Worm (Caenorhabditis elegans) whole organism, L1 larva: ENCODE measurements around the gene C41A3.2.
A peak's percentile ranks its signal among the peaks of the same experiment; 100 is the strongest.

Source experiments
- C16A3.4 ChIP-seq: fragments of 150-350 bp; optimal IDR thresholded peaks from 2 replicates; lab custom pipeline; 2014; ENCODE audit warnings: missing biosample characterization, missing genetic modification characterization
- alr-1 ChIP-seq: fragments of 200-800 bp; sonication (Bioruptor generic); optimal IDR thresholded peaks from 2 replicates; lab custom pipeline; 2018; ENCODE audit warnings: borderline replicate concordance, mild to moderate bottlenecking, missing genetic modification characterization, missing compliant biosample characterization
- ceh-63 ChIP-seq: fragments of 200-800 bp; sonication (Bioruptor generic); optimal IDR thresholded peaks from 2 replicates; lab custom pipeline; 2018; ENCODE audit warnings: mild to moderate bottlenecking, missing genetic modification characterization, missing compliant biosample characterization
- ceh-8 ChIP-seq: fragments of 200-800 bp; sonication (Bioruptor generic); optimal IDR thresholded peaks from 2 replicates; lab custom pipeline; 2018; ENCODE audit warnings: mild to moderate bottlenecking, missing genetic modification characterization, moderate library complexity, missing compliant biosample characterization
- ceh-90 ChIP-seq: sonication (generic microtip); optimal IDR thresholded peaks from 2 replicates; lab custom pipeline; 2016; ENCODE audit warnings: missing genetic modification characterization, missing compliant biosample characterization
- ces-1 ChIP-seq: fragments of 150-350 bp; optimal IDR thresholded peaks from 2 replicates; lab custom pipeline; 2014; ENCODE audit warnings: missing biosample characterization, missing genetic modification reagents, missing genetic modification characterization
- dpl-1 ChIP-seq, 3 experiments: fragments of 150-350 bp in 2 of 3; sonication (generic microtip) in 1 of 3; optimal IDR thresholded peaks; 2 replicates each; lab custom pipeline; 2014 to 2017; ENCODE audit warnings: missing biosample characterization in 3 of 3, missing genetic modification characterization in 3 of 3, missing genetic modification reagents in 3 of 3
- efl-1 ChIP-seq, 4 experiments: fragments of 150-350 bp; optimal IDR thresholded peaks in 3 of 4; peaks in 1 of 4; 1 replicate in 1 of 4; 2 replicates in 3 of 4; lab custom pipeline; 2014; ENCODE audit warnings: missing biosample characterization in 2 of 4, missing genetic modification characterization in 2 of 4, missing genetic modification reagents in 2 of 4
- egl-13 ChIP-seq: sonication (generic microtip); optimal IDR thresholded peaks from 2 replicates; lab custom pipeline; 2016; ENCODE audit warnings: missing genotype, missing genetic modification reagents, missing genetic modification characterization, missing compliant biosample characterization
- elt-2 ChIP-seq: sonication (generic microtip); optimal IDR thresholded peaks from 2 replicates; lab custom pipeline; 2016; ENCODE audit warnings: missing genetic modification characterization, mild to moderate bottlenecking, inconsistent platforms, missing compliant biosample characterization, missing genetic modification reagents
- fkh-10 ChIP-seq: sonication (generic microtip); optimal IDR thresholded peaks from 2 replicates; lab custom pipeline; 2017; ENCODE audit warnings: missing biosample characterization, missing genetic modification reagents, missing genetic modification characterization
- fkh-4 ChIP-seq: sonication (generic microtip); optimal IDR thresholded peaks from 2 replicates; lab custom pipeline; 2016; ENCODE audit warnings: missing compliant biosample characterization, missing genetic modification characterization, borderline replicate concordance
- lin-14 ChIP-seq: fragments of 200-800 bp; sonication (Bioruptor generic); optimal IDR thresholded peaks from 2 replicates; lab custom pipeline; 2018; ENCODE audit warnings: mild to moderate bottlenecking, missing genetic modification characterization, moderate library complexity, missing compliant biosample characterization
- lin-15B ChIP-seq: fragments of 150-350 bp; sonication (generic microtip); optimal IDR thresholded peaks from 3 replicates; lab custom pipeline; 2014; ENCODE audit warnings: missing biosample characterization, missing genetic modification characterization
- lin-35 ChIP-seq, 2 experiments: fragments of 150-350 bp; optimal IDR thresholded peaks; 2 replicates each; lab custom pipeline; 2014; ENCODE audit warnings: missing biosample characterization in 2 of 2, missing genetic modification characterization in 2 of 2, missing genetic modification reagents in 2 of 2
- lir-3 ChIP-seq: sonication (generic microtip); optimal IDR thresholded peaks from 2 replicates; lab custom pipeline; 2016; ENCODE audit warnings: mild to moderate bottlenecking, missing genetic modification characterization, moderate library complexity, missing compliant biosample characterization; ENCODE audit not compliant: poor library complexity
- lsy-2 ChIP-seq, 2 experiments: fragments of 150-350 bp; optimal IDR thresholded peaks; 2 replicates each; lab custom pipeline; 2014; ENCODE audit warnings: missing biosample characterization in 2 of 2, missing genetic modification characterization in 2 of 2
- mab-9 ChIP-seq: fragments of 200-800 bp; sonication (Bioruptor generic); IDR thresholded peaks from 2 replicates; pipeline ENCODE4 v1.3.6; 2022; ENCODE audit warnings: missing genetic modification reagents, missing genetic modification characterization, missing compliant biosample characterization
- nhr-19 ChIP-seq: fragments of 200-800 bp; sonication (Bioruptor generic); conservative IDR thresholded peaks from 2 replicates; pipeline ENCODE4 v1.3.6; 2022; ENCODE audit warnings: missing genetic modification characterization, missing compliant biosample characterization
- nhr-77 ChIP-seq: fragments of 150-350 bp; optimal IDR thresholded peaks from 2 replicates; lab custom pipeline; 2014; ENCODE audit warnings: missing biosample characterization, missing genetic modification characterization
- pag-3 ChIP-seq: sonication (generic microtip); optimal IDR thresholded peaks from 2 replicates; lab custom pipeline; 2017; ENCODE audit warnings: missing genetic modification characterization, mild to moderate bottlenecking, missing compliant biosample characterization, antibody characterized with exemption, borderline replicate concordance; ENCODE audit not compliant: insufficient read depth
- pax-3 ChIP-seq: fragments of 200-800 bp; sonication (Bioruptor generic); optimal IDR thresholded peaks from 2 replicates; lab custom pipeline; 2018; ENCODE audit warnings: mild to moderate bottlenecking, missing genetic modification characterization, moderate library complexity, missing compliant biosample characterization
- rnt-1 ChIP-seq: sonication (generic microtip); optimal IDR thresholded peaks from 2 replicates; lab custom pipeline; 2016; ENCODE audit warnings: mild to moderate bottlenecking, missing genetic modification characterization, moderate library complexity, missing compliant biosample characterization
- skn-1 ChIP-seq: fragments of 150-350 bp; optimal IDR thresholded peaks from 2 replicates; lab custom pipeline; 2014; ENCODE audit warnings: missing biosample characterization, missing genetic modification characterization
- swsn-7 ChIP-seq: sonication (generic microtip); optimal IDR thresholded peaks from 2 replicates; lab custom pipeline; 2016; ENCODE audit warnings: missing genetic modification characterization, missing compliant biosample characterization
- xbp-1 ChIP-seq: sonication (generic microtip); optimal IDR thresholded peaks from 2 replicates; lab custom pipeline; 2016; ENCODE audit warnings: missing genetic modification characterization, missing compliant biosample characterization
- ztf-4 ChIP-seq: fragments of 150-350 bp; optimal IDR thresholded peaks from 2 replicates; lab custom pipeline; 2014; ENCODE audit warnings: missing biosample characterization, missing genetic modification characterization

C41A3.2 gene

DNA sequence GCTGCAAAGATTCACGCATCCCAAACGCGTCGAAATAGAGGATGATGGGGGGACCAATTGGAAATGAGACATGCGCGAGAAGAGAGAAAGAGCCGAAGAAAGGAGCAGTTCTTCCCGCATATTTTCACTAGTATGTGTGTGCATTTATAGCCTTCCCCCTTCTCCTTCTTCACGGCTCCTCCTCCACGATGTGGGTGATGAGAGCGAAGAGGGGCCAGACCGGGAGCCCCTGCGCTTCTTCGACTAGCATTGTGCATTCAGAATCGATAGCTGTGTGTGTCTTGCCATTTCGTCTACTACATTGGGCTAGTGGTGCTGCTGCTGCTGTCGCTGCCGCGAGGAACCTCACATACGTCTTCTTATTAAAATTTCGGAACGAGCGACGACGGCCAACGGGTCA lies 45.9 kb downstream of the C41A3.2 start, which contains the start of gene jkk-1 (continued):
- TF ChIP-seq ceh-8 (GFP tag; lab: Kevin White, UChicago) (no peak), lsy-2 (tag; optimal IDR thresholded peaks at IDR 0.05; lab: Kevin White, UChicago) (peak in 1 of 2 experiments; percentile 21), mab-9 (GFP tag; lab: Robert Waterston, UW) (peak; percentile 51; the same call in 1 of the 2 replicates), lir-3 (tag; lab: Kevin White, UChicago) (no peak), dpl-1 (GFP tag; optimal IDR thresholded peaks at IDR 0.05; lab: Kevin White, UChicago) (no peak), xbp-1 (tag; lab: Kevin White, UChicago) (peak; percentile 22), ztf-4 (no peak), rnt-1 (tag; lab: Kevin White, UChicago) (no peak), egl-13 (tag; lab: Kevin White, UChicago) (peak; percentile 14)

DNA sequence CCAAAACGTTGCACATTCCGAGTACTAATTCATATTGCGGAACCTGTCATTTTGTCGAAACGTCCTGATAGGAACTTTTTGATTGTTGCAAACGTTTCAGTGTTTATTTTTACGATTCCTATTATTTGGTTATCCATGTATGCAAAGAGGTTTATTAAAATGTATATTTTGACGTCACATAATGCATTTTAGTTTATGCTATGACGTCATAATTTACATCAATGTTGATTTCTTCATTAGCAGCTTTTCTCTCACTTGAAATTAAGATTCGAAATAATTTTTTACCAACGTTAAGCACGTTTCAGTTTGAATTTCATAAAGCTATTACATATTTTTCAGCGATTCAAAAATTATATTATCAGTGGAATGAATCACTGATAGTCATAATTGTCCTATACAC lies 47.5 kb downstream of the C41A3.2 start:
- no peak for TF ChIP-seq mab-9 (GFP tag; lab: Robert Waterston, UW)
- no peak for TF ChIP-seq skn-1 (tag; lab: Kevin White, UChicago)
- no peak for TF ChIP-seq swsn-7 (tag; lab: Kevin White, UChicago)

ce11 chrX:5365437-5365836 lies 48.7 kb downstream of the C41A3.2 start, which contains the start of gene F35C8.5:
F35C8.5 (plus strand) TSS chrX:5365813.
- TF ChIP-seq pag-3 (no peak), fkh-4 (tag; lab: Kevin White, UChicago) (no peak), lin-35 (GFP tag; optimal IDR thresholded peaks at IDR 0.05; lab: Kevin White, UChicago) (peak in 1 of 2 experiments; percentile 8), alr-1 (no peak), nhr-77 (no peak), C16A3.4 (tag; lab: Kevin White, UChicago) (no peak), elt-2 (tag; lab: Kevin White, UChicago) (peak; percentile 30), lin-14 (GFP tag; lab: Kevin White, UChicago) (no peak)

ce11 chrX:5364222-5364621 lies 49.9 kb downstream of the C41A3.2 start, which contains the start of gene chtl-1:
chtl-1 (minus strand) TSS chrX:5364322.
- TF ChIP-seq ces-1 (GFP tag; lab: Kevin White, UChicago) (no peak), fkh-10 (GFP tag; lab: Kevin White, UChicago) (no peak), lin-15B (no peak), efl-1 (optimal IDR thresholded peaks at IDR 0.05; lab: Kevin White, UChicago) (no peak), efl-1 (GFP tag; optimal IDR thresholded peaks at IDR 0.05 in 1 of 2; lab: Kevin White, UChicago) (no peak)

DNA sequence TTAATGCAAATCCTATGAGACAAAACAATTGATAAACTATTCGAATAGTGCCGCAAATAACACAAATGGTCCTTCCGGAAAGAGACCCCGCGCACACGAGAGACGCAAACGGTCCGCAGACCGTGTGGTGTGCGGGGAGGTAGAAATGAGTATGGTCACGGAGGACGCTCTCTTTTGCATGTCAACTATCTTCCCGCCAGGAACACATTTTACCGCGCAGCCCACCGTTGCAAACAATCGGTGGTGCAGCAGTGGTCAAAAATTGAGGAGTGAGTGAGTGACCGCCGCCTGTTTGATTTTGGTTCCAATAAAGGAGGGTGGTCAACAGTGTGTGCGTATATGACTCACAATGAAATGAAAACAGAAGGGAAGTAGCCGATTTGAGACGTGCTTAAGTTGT lies 53.5 kb downstream of the C41A3.2 start:
- TF ChIP-seq ceh-90 (tag; lab: Kevin White, UChicago) (no peak), lin-14 (GFP tag; lab: Kevin White, UChicago) (peak; percentile 8), nhr-19 (no peak), pax-3 (tag; lab: Kevin White, UChicago) (no peak), ceh-63 (no peak)
